Fruit fly (Drosophila melanogaster) whole organism, embryonic: Measurements from ENCODE around the gene Patsas.

Source experiments
- Adf1 ChIP-seq: fragments of 200-800 bp; sonication (Bioruptor generic); IDR thresholded peaks from 2 replicates; pipeline ENCODE4 v1.3.6; 2022; ENCODE audit warnings: missing biosample characterization, missing genetic modification characterization
- CG14050 ChIP-seq: fragments of 200-800 bp; sonication (Bioruptor generic); IDR thresholded peaks from 3 replicates; pipeline ENCODE4 v1.3.6; 2022; ENCODE audit warnings: missing biosample characterization, missing genetic modification characterization
- CG14965 ChIP-seq: fragments of 200-800 bp; sonication (Bioruptor generic); optimal IDR thresholded peaks from 2 replicates; lab custom pipeline; 2016; ENCODE audit warnings: missing biosample characterization, missing genetic modification characterization, borderline replicate concordance
- CG1529 ChIP-seq: fragments of 200-800 bp; sonication (Bioruptor generic); optimal IDR thresholded peaks from 3 replicates; lab custom pipeline; 2018; ENCODE audit warnings: missing biosample characterization, missing genetic modification characterization
- CG18619 ChIP-seq: fragments of 200-800 bp; sonication (Bioruptor generic); optimal IDR thresholded peaks from 3 replicates; lab custom pipeline; 2017; ENCODE audit warnings: missing biosample characterization, mild to moderate bottlenecking, missing genetic modification characterization
- CG42726 ChIP-seq: fragments of 200-800 bp; sonication (Bioruptor generic); IDR thresholded peaks from 2 replicates; pipeline ENCODE4 v1.3.6; 2022; ENCODE audit warnings: missing biosample characterization, missing genetic modification characterization; ENCODE audit not compliant: partially characterized antibody
- CG7556 ChIP-seq: fragments of 200-800 bp; sonication (Bioruptor generic); optimal IDR thresholded peaks from 2 replicates; lab custom pipeline; 2017; ENCODE audit warnings: missing biosample characterization, mild to moderate bottlenecking, missing genetic modification characterization
- CkIIα-i1 ChIP-seq: fragments of 200-800 bp; sonication (Bioruptor generic); IDR thresholded peaks from 2 replicates; pipeline ENCODE4 v1.3.6; 2022; ENCODE audit warnings: missing biosample characterization, missing genetic modification characterization
- Dbx ChIP-seq: fragments of 200-800 bp; sonication (Bioruptor generic); IDR thresholded peaks from 3 replicates; pipeline ENCODE4 v1.3.6; 2022; ENCODE audit warnings: missing biosample characterization, missing genetic modification characterization
- E2f2 ChIP-seq: fragments of 200-800 bp; sonication (Bioruptor generic); IDR thresholded peaks from 2 replicates; pipeline ENCODE4 v1.3.6; 2022; ENCODE audit warnings: missing biosample characterization, missing genetic modification characterization
- Hand ChIP-seq: fragments of 200-800 bp; sonication (Bioruptor generic); optimal IDR thresholded peaks from 2 replicates; lab custom pipeline; 2017; ENCODE audit warnings: mild to moderate bottlenecking, missing biosample characterization, missing genetic modification reagents, missing genetic modification characterization
- Hmx ChIP-seq: fragments of 200-800 bp; sonication (Bioruptor generic); optimal IDR thresholded peaks from 2 replicates; lab custom pipeline; 2016; ENCODE audit warnings: missing biosample characterization, missing genetic modification characterization
- Hr51 ChIP-seq, 2 experiments: fragments of 200-800 bp; sonication (Bioruptor generic); optimal IDR thresholded peaks; 2 replicates in 1 of 2; 3 replicates in 1 of 2; lab custom pipeline; 2016 to 2018; ENCODE audit warnings: missing biosample characterization in 2 of 2, missing genetic modification characterization in 2 of 2, mild to moderate bottlenecking in 1 of 2, moderate library complexity in 1 of 2
- MTF-1 ChIP-seq: fragments of 200-800 bp; sonication (Bioruptor generic); optimal IDR thresholded peaks from 2 replicates; lab custom pipeline; 2018; ENCODE audit warnings: missing biosample characterization, mild to moderate bottlenecking, missing genetic modification characterization, borderline replicate concordance
- Max ChIP-seq: fragments of 200-800 bp; sonication (Bioruptor generic); optimal IDR thresholded peaks from 2 replicates; lab custom pipeline; 2016; ENCODE audit warnings: missing biosample characterization, mild to moderate bottlenecking, missing genetic modification characterization
- ara ChIP-seq: fragments of 200-800 bp; sonication (Bioruptor generic); IDR thresholded peaks from 2 replicates; pipeline ENCODE4 v1.3.6; 2022; ENCODE audit warnings: missing biosample characterization, missing genetic modification characterization
- ato ChIP-seq: fragments of 200-800 bp; sonication (Bioruptor generic); IDR thresholded peaks from 2 replicates; pipeline ENCODE4 v1.3.6; 2022; ENCODE audit warnings: missing biosample characterization, missing genetic modification characterization; ENCODE audit not compliant: partially characterized antibody
- cad ChIP-seq: fragments of >200 bp; optimal IDR thresholded peaks from 2 replicates; lab custom pipeline; 2017; ENCODE audit warnings: missing biosample characterization, missing genetic modification characterization
- crc ChIP-seq: fragments of 200-800 bp; sonication (Bioruptor generic); optimal IDR thresholded peaks from 2 replicates; lab custom pipeline; 2016; ENCODE audit warnings: missing biosample characterization, missing genetic modification characterization
- cwo ChIP-seq: fragments of 200-800 bp; sonication (Bioruptor generic); optimal IDR thresholded peaks from 3 replicates; lab custom pipeline; 2017; ENCODE audit warnings: missing biosample characterization, missing genetic modification characterization, mild to moderate bottlenecking, moderate library complexity, missing genetic modification reagents
- dimm ChIP-seq: fragments of 200-800 bp; sonication (Bioruptor generic); IDR thresholded peaks from 2 replicates; pipeline ENCODE4 v1.3.6; 2022; ENCODE audit warnings: missing biosample characterization, missing genetic modification characterization
- ewg ChIP-seq: fragments of 200-800 bp; sonication (Bioruptor generic); optimal IDR thresholded peaks from 3 replicates; lab custom pipeline; 2017; ENCODE audit warnings: mild to moderate bottlenecking, missing biosample characterization, missing genetic modification reagents, missing genetic modification characterization
- fu2 ChIP-seq: fragments of 200-800 bp; sonication (Bioruptor generic); optimal IDR thresholded peaks from 2 replicates; lab custom pipeline; 2016; ENCODE audit warnings: missing biosample characterization, missing genetic modification characterization
- kni ChIP-seq: fragments of 200-800 bp; sonication (Bioruptor generic); optimal IDR thresholded peaks from 3 replicates; lab custom pipeline; 2017; ENCODE audit warnings: mild to moderate bottlenecking, missing biosample characterization, missing genetic modification reagents, missing genetic modification characterization
- lmd ChIP-seq: fragments of 200-800 bp; sonication (Bioruptor generic); IDR thresholded peaks from 2 replicates; pipeline ENCODE4 v1.3.6; 2022; ENCODE audit warnings: missing biosample characterization, missing genetic modification characterization
- mam ChIP-seq: fragments of 200-800 bp; sonication (Bioruptor generic); optimal IDR thresholded peaks from 3 replicates; lab custom pipeline; 2016; ENCODE audit warnings: missing biosample characterization, missing genetic modification characterization
- nom ChIP-seq: fragments of 200-800 bp; sonication (Bioruptor generic); optimal IDR thresholded peaks from 2 replicates; lab custom pipeline; 2017; ENCODE audit warnings: missing biosample characterization, missing genetic modification characterization, mild to moderate bottlenecking, moderate library complexity, missing genetic modification reagents
- odd ChIP-seq: fragments of 200-800 bp; sonication (Bioruptor generic); optimal IDR thresholded peaks from 2 replicates; lab custom pipeline; 2017; ENCODE audit warnings: missing biosample characterization, mild to moderate bottlenecking, missing genetic modification characterization
- pho ChIP-seq: fragments of 200-800 bp; sonication (Bioruptor generic); optimal IDR thresholded peaks from 2 replicates; lab custom pipeline; 2016; ENCODE audit warnings: missing biosample characterization, missing genetic modification characterization
- prd ChIP-seq, 3 experiments: fragments of >200 bp in 2 of 3; fragments of 200-800 bp in 1 of 3; sonication (Bioruptor generic) in 1 of 3; optimal IDR thresholded peaks in 2 of 3; IDR thresholded peaks in 1 of 3; 2 replicates in 2 of 3; 3 replicates in 1 of 3; pipeline versions ENCODE4 v1.3.6 to Lab custom; 2017 to 2022; ENCODE audit warnings: missing biosample characterization in 1 of 3, missing genetic modification characterization in 1 of 3
- pum ChIP-seq: fragments of 200-800 bp; sonication (Bioruptor generic); optimal IDR thresholded peaks from 2 replicates; lab custom pipeline; 2016; ENCODE audit warnings: missing biosample characterization, missing genetic modification characterization
- sens-2 ChIP-seq: fragments of 200-800 bp; sonication (Bioruptor generic); IDR thresholded peaks from 2 replicates; pipeline ENCODE4 v1.3.6; 2022; ENCODE audit warnings: missing biosample characterization, missing genetic modification characterization
- sob ChIP-seq: fragments of 200-800 bp; sonication (Bioruptor generic); IDR thresholded peaks from 2 replicates; pipeline ENCODE4 v1.3.6; 2022; ENCODE audit warnings: missing biosample characterization, missing genetic modification characterization
- tll ChIP-seq, 2 experiments: fragments of 200-800 bp in 1 of 2; fragments of >200 bp in 1 of 2; sonication (Bioruptor generic) in 1 of 2; optimal IDR thresholded peaks; 2 replicates each; lab custom pipeline; 2017 to 2019; ENCODE audit warnings: missing biosample characterization in 2 of 2, missing genetic modification characterization in 2 of 2, mild to moderate bottlenecking in 1 of 2, moderate library complexity in 1 of 2
- trem ChIP-seq: fragments of 200-800 bp; optimal IDR thresholded peaks from 3 replicates; lab custom pipeline; 2019; ENCODE audit warnings: missing biosample characterization, mild to moderate bottlenecking, missing genetic modification characterization, moderate library complexity
- wek ChIP-seq: fragments of 200-800 bp; sonication (Bioruptor generic); optimal IDR thresholded peaks from 3 replicates; lab custom pipeline; 2018; ENCODE audit warnings: missing biosample characterization, mild to moderate bottlenecking, missing genetic modification characterization, moderate library complexity

Gene Patsas

DNA sequence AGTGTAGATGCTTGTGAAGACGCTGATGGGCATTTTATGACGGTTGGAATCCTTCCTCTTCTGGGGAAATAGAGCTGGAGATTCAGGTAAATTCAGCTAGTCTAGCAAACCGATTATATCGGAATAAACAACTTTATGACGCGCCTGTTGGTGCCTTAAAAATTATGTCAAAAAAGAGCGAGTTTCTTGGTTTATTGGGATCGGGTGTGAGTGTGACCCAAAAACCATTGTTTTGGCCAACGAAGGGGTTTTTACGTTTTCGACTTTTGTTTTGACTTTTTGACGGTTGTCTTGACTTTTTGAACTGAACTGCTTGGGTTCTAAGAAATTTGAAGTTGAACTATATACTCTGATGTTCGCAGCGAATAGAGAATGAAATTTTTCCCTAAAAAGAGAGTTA lies 11.0 kb downstream of the Patsas start:
- no peak for TF ChIP-seq mam
- no peak for TF ChIP-seq Adf1 (GFP tag; lab: Robert Waterston, UW)
- TF ChIP-seq CG7556 (GFP tag; lab: Kevin White, UChicago) = no peak
- TF ChIP-seq CG1529 (GFP tag; lab: Kevin White, UChicago) = no peak
- TF ChIP-seq tll (GFP tag; optimal IDR thresholded peaks at IDR 0.05; lab: Kevin White, UChicago) = peak in 1 of 2 experiments; percentile 95
- no peak for TF ChIP-seq Hr51 (GFP tag; optimal IDR thresholded peaks at IDR 0.05; lab: Kevin White, UChicago)
- TF ChIP-seq kni (GFP tag; lab: Kevin White, UChicago) = no peak
- no peak for TF ChIP-seq ara (GFP tag; lab: Robert Waterston, UW)
- no peak for TF ChIP-seq CkIIα-i1
- no peak for TF ChIP-seq E2f2 (GFP tag; lab: Robert Waterston, UW)
- no peak for TF ChIP-seq CG14050 (GFP tag; lab: Robert Waterston, UW)
- no peak for TF ChIP-seq wek (GFP tag; lab: Kevin White, UChicago)
- no peak for TF ChIP-seq sens-2 (GFP tag; lab: Robert Waterston, UW)
- no peak for TF ChIP-seq ewg
- TF ChIP-seq CG18619 (GFP tag; lab: Kevin White, UChicago) = no peak
- TF ChIP-seq cad (GFP tag; lab: Kevin White, UChicago) = peak; percentile 86
- no peak for TF ChIP-seq lmd (GFP tag; lab: Robert Waterston, UW)
- no peak for TF ChIP-seq sob (GFP tag; lab: Robert Waterston, UW)
- TF ChIP-seq prd (optimal IDR thresholded peaks at IDR 0.05; lab: Kevin White, UChicago) = no peak
- peak; percentile 3; the same call in 1 of the 3 replicates for TF ChIP-seq prd (GFP tag; IDR thresholded peaks at IDR 0.05; lab: Robert Waterston, UW)

DNA sequence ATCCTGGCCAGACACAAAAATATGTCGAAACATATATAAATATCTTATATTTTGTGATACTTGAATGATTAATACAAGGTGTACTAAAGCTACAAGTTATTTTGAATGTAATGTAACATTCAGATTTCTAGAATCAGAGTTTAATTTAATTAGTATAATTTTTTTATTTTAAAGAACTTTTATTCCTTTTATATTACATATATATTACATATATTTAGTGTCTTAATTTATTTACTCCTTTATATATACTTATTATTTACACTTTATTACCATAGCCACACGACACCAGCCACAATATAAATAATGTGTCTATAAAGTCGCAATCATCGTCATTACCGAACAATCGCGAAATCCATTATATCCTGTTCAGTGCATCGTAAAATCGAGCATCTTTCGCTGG lies 11.6 kb downstream of the Patsas start, which contains the start of gene Pex19:
Pex19 (plus strand) TSS at position 301 of the 400 bp plus-strand sequence.
- TF ChIP-seq trem (tag; lab: Kevin White, UChicago) = no peak
- no peak for TF ChIP-seq pho (GFP tag; lab: Kevin White, UChicago)
- no peak for TF ChIP-seq MTF-1 (GFP tag; lab: Kevin White, UChicago)
- no peak for TF ChIP-seq crc (GFP tag; lab: Kevin White, UChicago)
- no peak for TF ChIP-seq Hand

DNA sequence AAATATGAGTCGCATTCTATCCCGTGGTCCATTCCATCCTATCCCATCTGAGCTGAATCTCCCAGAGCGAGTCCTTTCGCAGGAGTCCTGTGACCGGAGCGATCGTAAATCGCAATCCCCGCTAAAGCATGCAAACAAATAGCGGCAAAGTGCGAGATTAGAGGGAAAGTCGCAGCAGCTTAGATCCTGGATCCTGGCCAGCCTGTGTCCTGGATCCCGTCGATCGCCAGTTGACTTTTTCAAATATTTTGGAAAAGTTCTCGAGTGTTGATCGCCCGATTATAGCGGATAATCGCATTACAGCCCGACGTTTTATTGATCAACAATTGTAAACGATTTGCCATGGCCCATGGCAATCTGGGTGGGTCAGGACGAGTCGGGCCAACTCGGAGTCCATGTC lies 13.9 kb downstream of the Patsas start:
- TF ChIP-seq cwo (GFP tag; lab: Kevin White, UChicago) (no peak), dimm (no peak), fu2 (no peak), nom (GFP tag; lab: Kevin White, UChicago) (no peak), tll (GFP tag; optimal IDR thresholded peaks at IDR 0.05; lab: Kevin White, UChicago) (peak in 1 of 2 experiments; percentile 94), pum (GFP tag; lab: Kevin White, UChicago) (no peak), CG42726 (no peak), Hmx (GFP tag; lab: Kevin White, UChicago) (no peak), CG14965 (GFP tag; lab: Kevin White, UChicago) (no peak), cad (GFP tag; lab: Kevin White, UChicago) (peak; percentile 33), Dbx (GFP tag; lab: Robert Waterston, UW) (no peak), odd (no peak), Max (no peak), ato (no peak)
